Worm (Caenorhabditis elegans) whole organism, L4 larva: ENCODE data around the gene F20B6.4.

Experiments
- ZK546.5 ChIP-seq, 2 experiments: sonication (generic microtip); optimal IDR thresholded peaks; 2 replicates each; lab custom pipeline; 2017; ENCODE audit warnings: missing biosample characterization in 2 of 2, missing genetic modification characterization in 2 of 2
- aly-2 ChIP-seq: sonication (generic microtip); optimal IDR thresholded peaks from 2 replicates; lab custom pipeline; 2018; ENCODE audit warnings: missing biosample characterization, missing genetic modification characterization
- daf-16 ChIP-seq, 3 experiments: sonication (generic microtip); optimal IDR thresholded peaks; 2 replicates each; lab custom pipeline; 2016 to 2017; ENCODE audit warnings: missing genetic modification characterization in 3 of 3, missing genetic modification reagents in 3 of 3, mild to moderate bottlenecking in 2 of 3, missing compliant biosample characterization in 2 of 3, missing biosample characterization in 1 of 3, moderate library complexity in 1 of 3
- dpl-1 ChIP-seq: fragments of 150-350 bp; optimal IDR thresholded peaks from 2 replicates; lab custom pipeline; 2014; ENCODE audit warnings: missing biosample characterization, missing genetic modification reagents, missing genetic modification characterization
- hlh-30 ChIP-seq: sonication (generic microtip); optimal IDR thresholded peaks from 2 replicates; lab custom pipeline; 2017; ENCODE audit warnings: antibody characterized with exemption, mild to moderate bottlenecking, missing genetic modification characterization, missing compliant biosample characterization; ENCODE audit not compliant: insufficient read depth
- lin-39 ChIP-seq: fragments of 150-350 bp; optimal IDR thresholded peaks from 2 replicates; lab custom pipeline; 2014; ENCODE audit warnings: missing biosample characterization, missing genetic modification reagents, missing genetic modification characterization
- mep-1 ChIP-seq: fragments of 150-350 bp; sonication (generic microtip); optimal IDR thresholded peaks from 3 replicates; lab custom pipeline; 2014; ENCODE audit warnings: missing biosample characterization, missing genetic modification characterization
- nhr-102 ChIP-seq: sonication (generic microtip); optimal IDR thresholded peaks from 2 replicates; lab custom pipeline; 2016; ENCODE audit warnings: mild to moderate bottlenecking, missing genetic modification characterization, moderate library complexity, missing compliant biosample characterization
- nhr-77 ChIP-seq: fragments of 150-350 bp; optimal IDR thresholded peaks from 2 replicates; lab custom pipeline; 2014; ENCODE audit warnings: missing biosample characterization, missing genetic modification characterization
- skn-1 ChIP-seq: fragments of 150-350 bp; optimal IDR thresholded peaks from 2 replicates; lab custom pipeline; 2014; ENCODE audit warnings: missing biosample characterization, missing genetic modification characterization
- snpc-4 ChIP-seq: fragments of 150-350 bp; optimal IDR thresholded peaks from 2 replicates; lab custom pipeline; 2014; ENCODE audit warnings: missing biosample characterization, missing genetic modification characterization

ce11 chrX:4208495-4208894, 12.2 kb upstream of the F20B6.4 start:
- TF ChIP-seq skn-1 (tag; lab: Kevin White, UChicago), result no peak
- no peak for TF ChIP-seq lin-39 (tag; lab: Kevin White, UChicago)
- TF ChIP-seq snpc-4 (tag; lab: Kevin White, UChicago), result no peak
- TF ChIP-seq aly-2 (tag; lab: Kevin White, UChicago), result no peak
- no peak for TF ChIP-seq mep-1 (tag; lab: Kevin White, UChicago)
- TF ChIP-seq hlh-30 (tag; lab: Kevin White, UChicago), result peak; percentile 43
- no peak for TF ChIP-seq dpl-1 (GFP tag; lab: Kevin White, UChicago)
- peak; percentile 56 for TF ChIP-seq nhr-102 (tag; lab: Kevin White, UChicago)
- TF ChIP-seq ZK546.5 (tag; optimal IDR thresholded peaks at IDR 0.05; lab: Kevin White, UChicago), result no peak
- peak; percentile 98 for TF ChIP-seq nhr-77
- TF ChIP-seq daf-16 (GFP tag; optimal IDR thresholded peaks at IDR 0.05; lab: Kevin White, UChicago), result no peak
- peak; percentile 61 for TF ChIP-seq daf-16 (tag; optimal IDR thresholded peaks at IDR 0.05; lab: Kevin White, UChicago)
